Worm (Caenorhabditis elegans) whole organism, L1 larva: ENCODE measurements around the gene cyy-1.

Experiments used
- C04F5.9 ChIP-seq: sonication (generic microtip); optimal IDR thresholded peaks from 2 replicates; lab custom pipeline; 2016; ENCODE audit warnings: missing genetic modification characterization, missing compliant biosample characterization
- C34B4.2 ChIP-seq: sonication (generic microtip); optimal IDR thresholded peaks from 2 replicates; lab custom pipeline; 2017; ENCODE audit warnings: mild to moderate bottlenecking, missing genetic modification characterization, missing compliant biosample characterization
- F16B12.6 ChIP-seq: fragments of 150-350 bp; optimal IDR thresholded peaks from 2 replicates; lab custom pipeline; 2014; ENCODE audit warnings: missing biosample characterization, missing genetic modification characterization
- Y116A8C.19 ChIP-seq: sonication (generic microtip); optimal IDR thresholded peaks from 2 replicates; lab custom pipeline; 2016; ENCODE audit warnings: missing compliant biosample characterization, missing genetic modification characterization, borderline replicate concordance
- aha-1 ChIP-seq: fragments of 150-350 bp; optimal IDR thresholded peaks from 2 replicates; lab custom pipeline; 2014; ENCODE audit warnings: missing biosample characterization, missing genetic modification characterization
- alr-1 ChIP-seq: fragments of 200-800 bp; sonication (Bioruptor generic); optimal IDR thresholded peaks from 2 replicates; lab custom pipeline; 2018; ENCODE audit warnings: borderline replicate concordance, mild to moderate bottlenecking, missing genetic modification characterization, missing compliant biosample characterization
- aly-2 ChIP-seq: fragments of 150-350 bp; optimal IDR thresholded peaks from 2 replicates; lab custom pipeline; 2014; ENCODE audit warnings: missing biosample characterization, missing genetic modification characterization
- ceh-63 ChIP-seq: fragments of 200-800 bp; sonication (Bioruptor generic); optimal IDR thresholded peaks from 2 replicates; lab custom pipeline; 2018; ENCODE audit warnings: mild to moderate bottlenecking, missing genetic modification characterization, missing compliant biosample characterization
- ces-1 ChIP-seq: fragments of 150-350 bp; optimal IDR thresholded peaks from 2 replicates; lab custom pipeline; 2014; ENCODE audit warnings: missing biosample characterization, missing genetic modification reagents, missing genetic modification characterization
- efl-1 ChIP-seq, 4 experiments: fragments of 150-350 bp; optimal IDR thresholded peaks in 3 of 4; peaks in 1 of 4; 1 replicate in 1 of 4; 2 replicates in 3 of 4; lab custom pipeline; 2014; ENCODE audit warnings: missing biosample characterization in 2 of 4, missing genetic modification characterization in 2 of 4, missing genetic modification reagents in 2 of 4
- efl-3 ChIP-seq: fragments of 200-800 bp; sonication (Bioruptor generic); optimal IDR thresholded peaks from 2 replicates; lab custom pipeline; 2018; ENCODE audit warnings: mild to moderate bottlenecking, missing genetic modification characterization, missing compliant biosample characterization
- egl-27 ChIP-seq, 2 experiments: fragments of 150-350 bp in 1 of 2; sonication (generic microtip); optimal IDR thresholded peaks; 3 replicates each; lab custom pipeline; 2017 to 2018; ENCODE audit warnings: missing biosample characterization in 2 of 2, missing genetic modification characterization in 2 of 2, missing genetic modification reagents in 2 of 2
- elt-2 ChIP-seq: sonication (generic microtip); optimal IDR thresholded peaks from 2 replicates; lab custom pipeline; 2016; ENCODE audit warnings: missing genetic modification characterization, mild to moderate bottlenecking, inconsistent platforms, missing compliant biosample characterization, missing genetic modification reagents
- elt-3 ChIP-seq, 6 experiments: fragments of 150-350 bp in 1 of 6; sonication (generic microtip); optimal IDR thresholded peaks; 2 replicates each; lab custom pipeline; 2017 to 2018; ENCODE audit warnings: missing biosample characterization in 6 of 6, missing genetic modification characterization in 6 of 6, inconsistent platforms in 1 of 6
- ets-5 ChIP-seq: fragments of 200-800 bp; sonication (Bioruptor generic); IDR thresholded peaks from 2 replicates; pipeline ENCODE4 v1.3.6; 2022; ENCODE audit warnings: missing genetic modification characterization, missing compliant biosample characterization
- fkh-10 ChIP-seq: sonication (generic microtip); optimal IDR thresholded peaks from 2 replicates; lab custom pipeline; 2017; ENCODE audit warnings: missing biosample characterization, missing genetic modification reagents, missing genetic modification characterization
- fkh-4 ChIP-seq: sonication (generic microtip); optimal IDR thresholded peaks from 2 replicates; lab custom pipeline; 2016; ENCODE audit warnings: missing compliant biosample characterization, missing genetic modification characterization, borderline replicate concordance
- fkh-8 ChIP-seq: sonication (generic microtip); optimal IDR thresholded peaks from 2 replicates; lab custom pipeline; 2016; ENCODE audit warnings: mild to moderate bottlenecking, missing genetic modification characterization, missing compliant biosample characterization
- fos-1 ChIP-seq: fragments of 150-350 bp; optimal IDR thresholded peaks from 2 replicates; lab custom pipeline; 2014; ENCODE audit warnings: missing biosample characterization, missing genetic modification characterization
- grh-1 ChIP-seq: fragments of 200-800 bp; sonication (Bioruptor generic); IDR thresholded peaks from 2 replicates; pipeline ENCODE4 v1.3.6; 2022; ENCODE audit warnings: missing genetic modification reagents, missing genetic modification characterization, missing compliant biosample characterization
- hpl-2 ChIP-seq: fragments of 150-350 bp; optimal IDR thresholded peaks from 2 replicates; lab custom pipeline; 2014; ENCODE audit warnings: missing biosample characterization, missing genetic modification reagents, missing genetic modification characterization
- irx-1 ChIP-seq: sonication (generic microtip); optimal IDR thresholded peaks from 2 replicates; lab custom pipeline; 2016; ENCODE audit warnings: missing genetic modification characterization, missing compliant biosample characterization
- isw-1 ChIP-seq: fragments of 200-800 bp; sonication (Bioruptor generic); IDR thresholded peaks from 2 replicates; pipeline ENCODE4 v1.3.6; 2022; ENCODE audit warnings: missing genetic modification characterization, missing compliant biosample characterization
- lin-14 ChIP-seq: fragments of 200-800 bp; sonication (Bioruptor generic); optimal IDR thresholded peaks from 2 replicates; lab custom pipeline; 2018; ENCODE audit warnings: mild to moderate bottlenecking, missing genetic modification characterization, moderate library complexity, missing compliant biosample characterization
- lin-15B ChIP-seq: fragments of 150-350 bp; sonication (generic microtip); optimal IDR thresholded peaks from 3 replicates; lab custom pipeline; 2014; ENCODE audit warnings: missing biosample characterization, missing genetic modification characterization
- lin-35 ChIP-seq, 2 experiments: fragments of 150-350 bp; optimal IDR thresholded peaks; 2 replicates each; lab custom pipeline; 2014; ENCODE audit warnings: missing biosample characterization in 2 of 2, missing genetic modification characterization in 2 of 2, missing genetic modification reagents in 2 of 2
- nhr-11 ChIP-seq: fragments of 150-350 bp; optimal IDR thresholded peaks from 2 replicates; lab custom pipeline; 2014; ENCODE audit warnings: missing biosample characterization, missing genetic modification characterization
- nhr-12 ChIP-seq: sonication (generic microtip); optimal IDR thresholded peaks from 2 replicates; lab custom pipeline; 2017; ENCODE audit warnings: missing biosample characterization, missing genetic modification characterization
- nhr-19 ChIP-seq: fragments of 200-800 bp; sonication (Bioruptor generic); conservative IDR thresholded peaks from 2 replicates; pipeline ENCODE4 v1.3.6; 2022; ENCODE audit warnings: missing genetic modification characterization, missing compliant biosample characterization
- nhr-28 ChIP-seq: fragments of 150-350 bp; optimal IDR thresholded peaks from 2 replicates; lab custom pipeline; 2014; ENCODE audit warnings: missing biosample characterization, missing genetic modification characterization
- nhr-47 ChIP-seq: sonication (generic microtip); optimal IDR thresholded peaks from 2 replicates; lab custom pipeline; 2016; ENCODE audit warnings: mild to moderate bottlenecking, missing genetic modification characterization, moderate library complexity, missing compliant biosample characterization
- nhr-77 ChIP-seq: fragments of 150-350 bp; optimal IDR thresholded peaks from 2 replicates; lab custom pipeline; 2014; ENCODE audit warnings: missing biosample characterization, missing genetic modification characterization
- nhr-84 ChIP-seq: sonication (generic microtip); optimal IDR thresholded peaks from 2 replicates; lab custom pipeline; 2017; ENCODE audit warnings: missing biosample characterization, missing genetic modification characterization
- nhr-90 ChIP-seq: sonication (generic microtip); optimal IDR thresholded peaks from 2 replicates; lab custom pipeline; 2016; ENCODE audit warnings: mild to moderate bottlenecking, missing genetic modification characterization, missing compliant biosample characterization; ENCODE audit not compliant: poor library complexity
- rnt-1 ChIP-seq: sonication (generic microtip); optimal IDR thresholded peaks from 2 replicates; lab custom pipeline; 2016; ENCODE audit warnings: mild to moderate bottlenecking, missing genetic modification characterization, moderate library complexity, missing compliant biosample characterization
- skn-1 ChIP-seq: fragments of 150-350 bp; optimal IDR thresholded peaks from 2 replicates; lab custom pipeline; 2014; ENCODE audit warnings: missing biosample characterization, missing genetic modification characterization
- snu-23 ChIP-seq: sonication (generic microtip); optimal IDR thresholded peaks from 2 replicates; lab custom pipeline; 2016; ENCODE audit warnings: missing genetic modification characterization, missing compliant biosample characterization
- sptf-1 ChIP-seq: fragments of 150-350 bp; optimal IDR thresholded peaks from 2 replicates; lab custom pipeline; 2014; ENCODE audit warnings: missing biosample characterization, missing genetic modification characterization
- sup-37 ChIP-seq: fragments of 200-800 bp; sonication (Bioruptor generic); optimal IDR thresholded peaks from 2 replicates; lab custom pipeline; 2018; ENCODE audit warnings: mild to moderate bottlenecking, missing genetic modification characterization, missing compliant biosample characterization
- tbx-2 ChIP-seq: sonication (generic microtip); optimal IDR thresholded peaks from 2 replicates; lab custom pipeline; 2016; ENCODE audit warnings: missing genetic modification characterization, missing compliant biosample characterization
- tlp-1 ChIP-seq: fragments of 150-350 bp; optimal IDR thresholded peaks from 2 replicates; lab custom pipeline; 2014; ENCODE audit warnings: missing biosample characterization, missing genetic modification characterization
- unc-130 ChIP-seq: fragments of 150-350 bp; optimal IDR thresholded peaks from 2 replicates; lab custom pipeline; 2017; ENCODE audit warnings: missing biosample characterization, missing genetic modification characterization, inconsistent platforms
- unc-62 ChIP-seq: fragments of 150-350 bp; optimal IDR thresholded peaks from 2 replicates; lab custom pipeline; 2014; ENCODE audit warnings: missing biosample characterization, missing genetic modification reagents, missing genetic modification characterization
- vab-15 ChIP-seq: sonication (generic microtip); optimal IDR thresholded peaks from 2 replicates; lab custom pipeline; 2017; ENCODE audit warnings: missing genotype, mild to moderate bottlenecking, missing genetic modification characterization, missing compliant biosample characterization
- zag-1 ChIP-seq: fragments of 150-350 bp; optimal IDR thresholded peaks from 2 replicates; lab custom pipeline; 2014; ENCODE audit warnings: missing biosample characterization, missing genetic modification characterization
- ztf-11 ChIP-seq, 2 experiments: sonication (generic microtip); optimal IDR thresholded peaks; 2 replicates each; lab custom pipeline; 2016 to 2017; ENCODE audit warnings: missing genetic modification characterization in 2 of 2, missing biosample characterization in 1 of 2, missing compliant biosample characterization in 1 of 2

Gene cyy-1

ce11 chrIII:8417192-8417967 is 11.7 kb downstream of the cyy-1 start (continued):
- TF ChIP-seq nhr-11 (tag; lab: Kevin White, UChicago) (peak; percentile 82), hpl-2 (GFP tag; lab: Kevin White, UChicago) (peak; percentile 68), unc-130 (tag; lab: Kevin White, UChicago) (no peak), zag-1 (tag; lab: Kevin White, UChicago) (peak; percentile 89)

- TF ChIP-seq lin-14 (GFP tag; lab: Kevin White, UChicago): no peak
- TF ChIP-seq C34B4.2 (tag; lab: Kevin White, UChicago): no peak
- TF ChIP-seq nhr-12 (tag; lab: Kevin White, UChicago): no peak
Observed at ce11 chrIII:8417968-8418267, 12.2 kb downstream of the cyy-1 start, which contains the start of gene sor-1. Gene sor-1, plus strand, starts transcription at chrIII:8418168.

- peak in 1 of 2 experiments; percentile 48 for TF ChIP-seq ztf-11 (tag; optimal IDR thresholded peaks at IDR 0.05; lab: Kevin White, UChicago)
- no peak for TF ChIP-seq fkh-10 (GFP tag; lab: Kevin White, UChicago)
- TF ChIP-seq elt-3 (tag; optimal IDR thresholded peaks at IDR 0.05; lab: Kevin White, UChicago): peak in 2 of 6 experiments; percentile 12 to 18
- peak; percentile 43 for TF ChIP-seq elt-2
- peak; percentile 57 to 79 for TF ChIP-seq efl-1 (optimal IDR thresholded peaks at IDR 0.05; lab: Kevin White, UChicago)
- peak; percentile 37 to 94 for TF ChIP-seq efl-1 (GFP tag; optimal IDR thresholded peaks at IDR 0.05 in 1 of 2; lab: Kevin White, UChicago)
- TF ChIP-seq ces-1 (GFP tag; lab: Kevin White, UChicago): no peak
- no peak for TF ChIP-seq nhr-12 (tag; lab: Kevin White, UChicago)
- peak; percentile 54 to 74 for TF ChIP-seq lin-35 (GFP tag; optimal IDR thresholded peaks at IDR 0.05; lab: Kevin White, UChicago)
- TF ChIP-seq unc-62 (GFP tag; lab: Kevin White, UChicago): no peak
- no peak for TF ChIP-seq ets-5 (GFP tag; lab: Robert Waterston, UW)
- TF ChIP-seq aly-2: no peak
- peak; percentile 89 for TF ChIP-seq snu-23 (GFP tag; lab: Kevin White, UChicago)
- peak; percentile 39 for TF ChIP-seq F16B12.6 (tag; lab: Kevin White, UChicago)
- TF ChIP-seq hpl-2 (GFP tag; lab: Kevin White, UChicago): no peak
- peak; percentile 68 for TF ChIP-seq fkh-8 (tag; lab: Kevin White, UChicago)
- peak; percentile 48 for TF ChIP-seq nhr-19 (GFP tag; lab: Robert Waterston, UW)
- TF ChIP-seq nhr-77 (tag; lab: Kevin White, UChicago): peak; percentile 30
- no peak for TF ChIP-seq vab-15 (tag; lab: Kevin White, UChicago)
- TF ChIP-seq nhr-47: peak; percentile 72
- TF ChIP-seq egl-27 (tag; optimal IDR thresholded peaks at IDR 0.05; lab: Kevin White, UChicago): no peak
- TF ChIP-seq C04F5.9 (tag; lab: Kevin White, UChicago): peak; percentile 12
- no peak for TF ChIP-seq efl-3
- no peak for TF ChIP-seq nhr-84 (tag; lab: Kevin White, UChicago)
- no peak for TF ChIP-seq tlp-1 (tag; lab: Kevin White, UChicago)
- TF ChIP-seq grh-1 (GFP tag; lab: Robert Waterston, UW): no peak
- no peak for TF ChIP-seq nhr-11 (tag; lab: Kevin White, UChicago)
- no peak for TF ChIP-seq nhr-28
- TF ChIP-seq ceh-63: no peak
- no peak for TF ChIP-seq alr-1
- no peak for TF ChIP-seq fos-1 (tag; lab: Kevin White, UChicago)
- TF ChIP-seq aha-1 (tag; lab: Kevin White, UChicago): no peak
- TF ChIP-seq zag-1 (tag; lab: Kevin White, UChicago): no peak
- TF ChIP-seq irx-1 (tag; lab: Kevin White, UChicago): no peak
- TF ChIP-seq sup-37 (GFP tag; lab: Kevin White, UChicago): no peak
- no peak for TF ChIP-seq unc-130 (tag; lab: Kevin White, UChicago)
- peak; percentile 22 for TF ChIP-seq rnt-1 (tag; lab: Kevin White, UChicago)
- no peak for TF ChIP-seq fkh-4
- TF ChIP-seq skn-1 (tag; lab: Kevin White, UChicago): peak; percentile 22
- peak; percentile 41 for TF ChIP-seq nhr-90 (tag; lab: Kevin White, UChicago)
- TF ChIP-seq lin-15B (tag; lab: Kevin White, UChicago): no peak
- no peak for TF ChIP-seq sptf-1 (tag; lab: Kevin White, UChicago)
- TF ChIP-seq isw-1 (GFP tag; lab: Robert Waterston, UW): no peak
- TF ChIP-seq Y116A8C.19 (tag; lab: Kevin White, UChicago): no peak
- peak; percentile 70 for TF ChIP-seq tbx-2
Observed at ce11 chrIII:8425076-8425475, 19.4 kb downstream of the cyy-1 start.
